Fruit fly (Drosophila melanogaster) whole organism, embryonic: ENCODE results near the gene Nak.

ENCODE experiments used
- Bgb ChIP-seq: fragments of 200-800 bp; sonication (Bioruptor generic); IDR thresholded peaks from 2 replicates; pipeline ENCODE4 v1.3.6; 2022; ENCODE audit warnings: missing biosample characterization, missing genetic modification characterization; ENCODE audit not compliant: partially characterized antibody
- CG10321 ChIP-seq: fragments of 200-800 bp; sonication (Bioruptor generic); IDR thresholded peaks from 2 replicates; pipeline ENCODE4 v1.3.6; 2022; ENCODE audit warnings: missing biosample characterization, missing genetic modification characterization
- CG10959 ChIP-seq: fragments of 200-800 bp; sonication (Bioruptor generic); IDR thresholded peaks from 2 replicates; pipeline ENCODE4 v1.3.6; 2022; ENCODE audit warnings: missing biosample characterization, missing genetic modification characterization
- CG12155 ChIP-seq: fragments of 200-800 bp; sonication (Bioruptor generic); optimal IDR thresholded peaks from 3 replicates; lab custom pipeline; 2016; ENCODE audit warnings: missing biosample characterization, missing genetic modification characterization
- CG13624 ChIP-seq: fragments of 200-800 bp; sonication (Bioruptor generic); optimal IDR thresholded peaks from 2 replicates; lab custom pipeline; 2016; ENCODE audit warnings: missing biosample characterization, missing genetic modification characterization
- CG15514 ChIP-seq: fragments of 200-800 bp; sonication (Bioruptor generic); optimal IDR thresholded peaks from 3 replicates; lab custom pipeline; 2017; ENCODE audit warnings: missing biosample characterization, missing genetic modification characterization, mild to moderate bottlenecking, moderate library complexity, missing genetic modification reagents
- CG16779 ChIP-seq: fragments of 200-800 bp; sonication (Bioruptor generic); IDR thresholded peaks from 2 replicates; pipeline ENCODE4 v1.3.6; 2022; ENCODE audit warnings: missing biosample characterization, missing genetic modification characterization
- CG1832 ChIP-seq: fragments of 200-800 bp; sonication (Bioruptor generic); optimal IDR thresholded peaks from 2 replicates; lab custom pipeline; 2017; ENCODE audit warnings: missing biosample characterization, mild to moderate bottlenecking, missing genetic modification characterization, inconsistent platforms
- CG2116 ChIP-seq: fragments of 200-800 bp; sonication (Bioruptor generic); optimal IDR thresholded peaks from 3 replicates; lab custom pipeline; 2018; ENCODE audit warnings: missing biosample characterization, mild to moderate bottlenecking, missing genetic modification characterization
- CG2120 ChIP-seq: fragments of 200-800 bp; sonication (Bioruptor generic); optimal IDR thresholded peaks from 3 replicates; lab custom pipeline; 2016; ENCODE audit warnings: missing biosample characterization, missing genetic modification characterization
- CG33557 ChIP-seq: fragments of 200-800 bp; sonication (Bioruptor generic); optimal IDR thresholded peaks from 2 replicates; lab custom pipeline; 2019; ENCODE audit warnings: missing biosample characterization, mild to moderate bottlenecking, missing genetic modification characterization, moderate library complexity
- CG4328 ChIP-seq: fragments of 200-800 bp; sonication (Bioruptor generic); optimal IDR thresholded peaks from 3 replicates; lab custom pipeline; 2017; ENCODE audit warnings: missing biosample characterization, missing genetic modification reagents, missing genetic modification characterization
- CG5953 ChIP-seq: fragments of 200-800 bp; sonication (Bioruptor generic); IDR thresholded peaks from 2 replicates; pipeline ENCODE4 v1.3.6; 2022; ENCODE audit warnings: missing biosample characterization, missing genetic modification characterization
- CG7963 ChIP-seq: fragments of 200-800 bp; sonication (Bioruptor generic); IDR thresholded peaks from 3 replicates; pipeline ENCODE4 v1.3.6; 2022; ENCODE audit warnings: missing biosample characterization, missing genetic modification characterization; ENCODE audit not compliant: partially characterized antibody
- CG8388 ChIP-seq: fragments of 200-800 bp; sonication (Bioruptor generic); optimal IDR thresholded peaks from 2 replicates; lab custom pipeline; 2019; ENCODE audit warnings: missing biosample characterization, mild to moderate bottlenecking, missing genetic modification characterization, moderate library complexity
- CG8478 ChIP-seq: fragments of >200 bp; optimal IDR thresholded peaks from 2 replicates; lab custom pipeline; 2018
- CG8924 ChIP-seq: fragments of 200-800 bp; optimal IDR thresholded peaks from 3 replicates; lab custom pipeline; 2019; ENCODE audit warnings: missing biosample characterization, mild to moderate bottlenecking, missing genetic modification characterization, moderate library complexity
- CG9797 ChIP-seq: fragments of 200-800 bp; sonication (Bioruptor generic); optimal IDR thresholded peaks from 3 replicates; lab custom pipeline; 2018; ENCODE audit warnings: missing biosample characterization, mild to moderate bottlenecking, missing genetic modification characterization
- CG9817 ChIP-seq: fragments of 200-800 bp; sonication (Bioruptor generic); optimal IDR thresholded peaks from 2 replicates; lab custom pipeline; 2018; ENCODE audit warnings: missing biosample characterization, mild to moderate bottlenecking, missing genetic modification characterization, moderate library complexity
- CHES-1-like ChIP-seq: fragments of 200-800 bp; sonication (Bioruptor generic); optimal IDR thresholded peaks from 2 replicates; lab custom pipeline; 2016; ENCODE audit warnings: missing biosample characterization, missing genetic modification characterization
- D19B ChIP-seq: fragments of 200-800 bp; sonication (Bioruptor generic); optimal IDR thresholded peaks from 2 replicates; lab custom pipeline; 2017; ENCODE audit warnings: missing biosample characterization, mild to moderate bottlenecking, missing genetic modification characterization
- Deaf1 ChIP-seq: fragments of 200-800 bp; optimal IDR thresholded peaks from 3 replicates; lab custom pipeline; 2019; ENCODE audit warnings: missing biosample characterization, mild to moderate bottlenecking, missing genetic modification characterization, moderate library complexity
- Dip2 ChIP-seq: fragments of 200-800 bp; sonication (Bioruptor generic); IDR thresholded peaks from 2 replicates; pipeline ENCODE4 v1.3.6; 2022; ENCODE audit warnings: missing biosample characterization, missing genetic modification characterization
- Ets97D ChIP-seq: fragments of 200-800 bp; sonication (Bioruptor generic); optimal IDR thresholded peaks from 3 replicates; lab custom pipeline; 2016; ENCODE audit warnings: missing biosample characterization, missing genetic modification characterization
- Hmr ChIP-seq: fragments of 200-800 bp; sonication (Bioruptor generic); optimal IDR thresholded peaks from 3 replicates; lab custom pipeline; 2017; ENCODE audit warnings: mild to moderate bottlenecking, missing biosample characterization, missing genetic modification reagents, missing genetic modification characterization
- MBD-R2 ChIP-seq: fragments of 200-800 bp; sonication (Bioruptor generic); IDR thresholded peaks from 2 replicates; pipeline ENCODE4 v1.3.6; 2022; ENCODE audit warnings: missing biosample characterization, missing genetic modification characterization
- Mad ChIP-seq: fragments of 200-800 bp; sonication (Bioruptor generic); optimal IDR thresholded peaks from 2 replicates; lab custom pipeline; 2016; ENCODE audit warnings: missing biosample characterization, missing genetic modification characterization
- Optix ChIP-seq: fragments of 200-800 bp; sonication (Bioruptor generic); IDR thresholded peaks from 3 replicates; pipeline ENCODE4 v1.3.6; 2022; ENCODE audit warnings: missing biosample characterization, missing genetic modification characterization
- Poxn ChIP-seq: fragments of 200-800 bp; sonication (Bioruptor generic); IDR thresholded peaks from 2 replicates; pipeline ENCODE4 v1.3.6; 2022; ENCODE audit warnings: missing biosample characterization, missing genetic modification characterization
- Sin3A ChIP-seq: fragments of >200 bp; optimal IDR thresholded peaks from 2 replicates; lab custom pipeline; 2018
- Sox100B ChIP-seq: fragments of 200-800 bp; sonication (Bioruptor generic); optimal IDR thresholded peaks from 3 replicates; lab custom pipeline; 2018; ENCODE audit warnings: missing biosample characterization, mild to moderate bottlenecking, missing genetic modification characterization
- Ssrp ChIP-seq: fragments of 200-800 bp; sonication (Bioruptor generic); optimal IDR thresholded peaks from 2 replicates; lab custom pipeline; 2018; ENCODE audit warnings: missing biosample characterization, mild to moderate bottlenecking, missing genetic modification characterization, moderate library complexity
- YL-1 ChIP-seq: fragments of 200-800 bp; sonication (Bioruptor generic); optimal IDR thresholded peaks from 3 replicates; lab custom pipeline; 2017; ENCODE audit warnings: missing biosample characterization, mild to moderate bottlenecking, missing genetic modification characterization
- ab ChIP-seq: fragments of 200-800 bp; sonication (Bioruptor generic); optimal IDR thresholded peaks from 2 replicates; lab custom pipeline; 2016; ENCODE audit warnings: missing biosample characterization, missing genetic modification characterization
- ase ChIP-seq: fragments of 200-800 bp; sonication (Bioruptor generic); IDR thresholded peaks from 3 replicates; pipeline ENCODE4 v1.3.6; 2022; ENCODE audit warnings: missing biosample characterization, missing genetic modification characterization
- crol ChIP-seq: fragments of 200-800 bp; sonication (Bioruptor generic); IDR thresholded peaks from 2 replicates; pipeline ENCODE4 v1.3.6; 2022; ENCODE audit warnings: missing biosample characterization, missing genetic modification characterization
- dimm ChIP-seq: fragments of 200-800 bp; sonication (Bioruptor generic); IDR thresholded peaks from 2 replicates; pipeline ENCODE4 v1.3.6; 2022; ENCODE audit warnings: missing biosample characterization, missing genetic modification characterization
- dmrt99B ChIP-seq: fragments of 200-800 bp; sonication (Bioruptor generic); optimal IDR thresholded peaks from 2 replicates; lab custom pipeline; 2018; ENCODE audit warnings: missing biosample characterization, mild to moderate bottlenecking, missing genetic modification characterization, moderate library complexity
- dysf ChIP-seq: fragments of 200-800 bp; sonication (Bioruptor generic); IDR thresholded peaks from 3 replicates; pipeline ENCODE4 v1.3.6; 2022; ENCODE audit warnings: missing biosample characterization, missing genetic modification characterization
- exex ChIP-seq: fragments of 200-800 bp; sonication (Bioruptor generic); optimal IDR thresholded peaks from 4 replicates; lab custom pipeline; 2018; ENCODE audit warnings: missing biosample characterization, mild to moderate bottlenecking, missing genetic modification characterization, moderate library complexity
- grn ChIP-seq: fragments of 200-800 bp; sonication (Bioruptor generic); optimal IDR thresholded peaks from 3 replicates; lab custom pipeline; 2017; ENCODE audit warnings: missing biosample characterization, missing genetic modification characterization
- kah ChIP-seq: fragments of 200-800 bp; sonication (Bioruptor generic); optimal IDR thresholded peaks from 2 replicates; lab custom pipeline; 2018; ENCODE audit warnings: missing biosample characterization, mild to moderate bottlenecking, missing genetic modification characterization
- org-1 ChIP-seq: fragments of 200-800 bp; sonication (Bioruptor generic); optimal IDR thresholded peaks from 2 replicates; lab custom pipeline; 2017; ENCODE audit warnings: missing biosample characterization, missing genetic modification characterization
- peb ChIP-seq: fragments of 200-800 bp; sonication (Bioruptor generic); IDR thresholded peaks from 2 replicates; pipeline ENCODE4 v1.3.6; 2022; ENCODE audit warnings: missing biosample characterization, missing genetic modification characterization
- pho ChIP-seq: fragments of 200-800 bp; sonication (Bioruptor generic); optimal IDR thresholded peaks from 2 replicates; lab custom pipeline; 2016; ENCODE audit warnings: missing biosample characterization, missing genetic modification characterization
- pnt ChIP-seq: fragments of 200-800 bp; sonication (Bioruptor generic); optimal IDR thresholded peaks from 3 replicates; lab custom pipeline; 2016; ENCODE audit warnings: missing biosample characterization, missing genetic modification characterization
- pum ChIP-seq: fragments of 200-800 bp; sonication (Bioruptor generic); optimal IDR thresholded peaks from 2 replicates; lab custom pipeline; 2016; ENCODE audit warnings: missing biosample characterization, missing genetic modification characterization
- sima ChIP-seq: fragments of 200-800 bp; sonication (Bioruptor generic); optimal IDR thresholded peaks from 2 replicates; lab custom pipeline; 2016; ENCODE audit warnings: missing biosample characterization, missing genetic modification characterization
- tio ChIP-seq: fragments of 200-800 bp; sonication (Bioruptor generic); optimal IDR thresholded peaks from 2 replicates; lab custom pipeline; 2017; ENCODE audit warnings: missing biosample characterization, missing genetic modification characterization, inconsistent platforms
- vfl ChIP-seq: fragments of 200-800 bp; sonication (Bioruptor generic); optimal IDR thresholded peaks from 2 replicates; lab custom pipeline; 2016; ENCODE audit warnings: missing biosample characterization, missing genetic modification characterization
- wor ChIP-seq: fragments of 200-800 bp; sonication (Bioruptor generic); IDR thresholded peaks from 2 replicates; pipeline ENCODE4 v1.3.6; 2022; ENCODE audit warnings: missing biosample characterization, missing genetic modification characterization

The Nak gene

dm6 chr2L:18944175-18945012 lies 24.1 kb downstream of the Nak start (continued):
- no peak for TF ChIP-seq Optix (GFP tag; lab: Robert Waterston, UW)
- TF ChIP-seq CG8924 (tag; lab: Kevin White, UChicago) = peak; percentile 1
- peak; percentile 45 for TF ChIP-seq Ets97D (GFP tag; lab: Kevin White, UChicago)
- no peak for TF ChIP-seq CG10321 (GFP tag; lab: Robert Waterston, UW)
- TF ChIP-seq D19B (GFP tag; lab: Kevin White, UChicago) = no peak
- TF ChIP-seq wor (GFP tag; lab: Robert Waterston, UW) = no peak
- no peak for TF ChIP-seq CG13624 (GFP tag; lab: Kevin White, UChicago)
- TF ChIP-seq CG10959 (GFP tag; lab: Robert Waterston, UW) = no peak
- TF ChIP-seq Dip2 (GFP tag; lab: Robert Waterston, UW) = no peak
- no peak for TF ChIP-seq CG7963
- peak; percentile 36 for TF ChIP-seq Sin3A (lab: Kevin White, UChicago)
- no peak for TF ChIP-seq kah
- TF ChIP-seq pnt (GFP tag; lab: Kevin White, UChicago) = no peak
- TF ChIP-seq Mad (GFP tag; lab: Kevin White, UChicago) = no peak
- TF ChIP-seq pum (GFP tag; lab: Kevin White, UChicago) = no peak
- no peak for TF ChIP-seq CG8478
- no peak for TF ChIP-seq org-1 (GFP tag; lab: Kevin White, UChicago)
- no peak for TF ChIP-seq Sox100B (GFP tag; lab: Kevin White, UChicago)
- TF ChIP-seq CG8388 (GFP tag; lab: Kevin White, UChicago) = no peak
- no peak for TF ChIP-seq dysf (GFP tag; lab: Robert Waterston, UW)
- peak; percentile 40 for TF ChIP-seq exex (tag; lab: Kevin White, UChicago)
- TF ChIP-seq CG9817 (tag; lab: Kevin White, UChicago) = no peak
- TF ChIP-seq Poxn (GFP tag; lab: Robert Waterston, UW) = no peak
- TF ChIP-seq CG15514 (GFP tag; lab: Kevin White, UChicago) = peak; percentile 92
- no peak for TF ChIP-seq CG33557 (GFP tag; lab: Kevin White, UChicago)
- no peak for TF ChIP-seq sima (GFP tag; lab: Kevin White, UChicago)
- TF ChIP-seq CG5953 = no peak
- TF ChIP-seq CHES-1-like (GFP tag; lab: Kevin White, UChicago) = no peak
- TF ChIP-seq Bgb (GFP tag; lab: Robert Waterston, UW) = no peak
- no peak for TF ChIP-seq peb (GFP tag; lab: Robert Waterston, UW)
- no peak for TF ChIP-seq tio (GFP tag; lab: Kevin White, UChicago)
- TF ChIP-seq Deaf1 = peak; percentile 88
- TF ChIP-seq CG9797 (GFP tag; lab: Kevin White, UChicago) = peak; percentile 46
- no peak for TF ChIP-seq ase (GFP tag; lab: Robert Waterston, UW)
- TF ChIP-seq crol (GFP tag; lab: Robert Waterston, UW) = no peak
- TF ChIP-seq dimm = no peak
- TF ChIP-seq MBD-R2 = no peak
- no peak for TF ChIP-seq Ssrp (tag; lab: Kevin White, UChicago)
- TF ChIP-seq Hmr = peak; percentile 79
- no peak for TF ChIP-seq YL-1 (GFP tag; lab: Kevin White, UChicago)
- TF ChIP-seq CG1832 (GFP tag; lab: Kevin White, UChicago) = peak; percentile 98
- TF ChIP-seq dmrt99B (tag; lab: Kevin White, UChicago) = peak; percentile 38
- peak; percentile 23 for TF ChIP-seq ab (GFP tag; lab: Kevin White, UChicago)
- peak; percentile 81 for TF ChIP-seq CG12155
- TF ChIP-seq vfl (GFP tag; lab: Kevin White, UChicago) = no peak
- no peak for TF ChIP-seq CG2120 (GFP tag; lab: Kevin White, UChicago)
- TF ChIP-seq pho (GFP tag; lab: Kevin White, UChicago) = no peak
- TF ChIP-seq CG2116 (GFP tag; lab: Kevin White, UChicago) = peak; percentile 93
- TF ChIP-seq CG16779 (GFP tag; lab: Robert Waterston, UW) = no peak
- TF ChIP-seq grn (GFP tag; lab: Kevin White, UChicago) = no peak
- TF ChIP-seq CG4328 (GFP tag; lab: Kevin White, UChicago) = peak; percentile 8
